Worm (Caenorhabditis elegans) whole organism, young adult: Measurements from ENCODE around the gene C28C12.1.

Source experiments
- B0019.2 ChIP-seq: fragments of 200-800 bp; sonication (Bioruptor generic); conservative IDR thresholded peaks from 2 replicates; pipeline ENCODE4 v1.3.6; 2022; ENCODE audit warnings: missing genetic modification reagents, missing genetic modification characterization, missing compliant biosample characterization
- C17E4.6 ChIP-seq: fragments of 200-800 bp; sonication (Bioruptor generic); IDR thresholded peaks from 2 replicates; pipeline ENCODE4 v1.3.6; 2022; ENCODE audit warnings: missing genetic modification reagents, missing genetic modification characterization, missing compliant biosample characterization
- F10E7.11 ChIP-seq: sonication (generic microtip); optimal IDR thresholded peaks from 2 replicates; lab custom pipeline; 2017; ENCODE audit warnings: mild to moderate bottlenecking, missing genetic modification characterization, moderate library complexity, missing compliant biosample characterization
- F23B12.7 ChIP-seq: sonication (generic microtip); optimal IDR thresholded peaks from 2 replicates; lab custom pipeline; 2017; ENCODE audit warnings: missing genetic modification characterization, mild to moderate bottlenecking, missing compliant biosample characterization, antibody characterized with exemption, moderate library complexity; ENCODE audit not compliant: insufficient read depth
- F33H1.4 ChIP-seq: fragments of 200-800 bp; sonication (Bioruptor generic); IDR thresholded peaks from 2 replicates; pipeline ENCODE4 v1.3.6; 2022; ENCODE audit warnings: missing genetic modification reagents, missing genetic modification characterization, missing compliant biosample characterization
- F39B2.1 ChIP-seq: fragments of 200-800 bp; sonication (Bioruptor generic); IDR thresholded peaks from 2 replicates; pipeline ENCODE4 v1.3.6; 2022; ENCODE audit warnings: missing genetic modification reagents, missing genetic modification characterization, missing compliant biosample characterization
- F49E8.2 ChIP-seq: sonication (generic microtip); optimal IDR thresholded peaks from 3 replicates; lab custom pipeline; 2017; ENCODE audit warnings: missing genetic modification characterization, mild to moderate bottlenecking, missing compliant biosample characterization, antibody characterized with exemption, moderate library complexity; ENCODE audit not compliant: insufficient read depth
- F52B5.7 ChIP-seq: sonication (generic microtip); optimal IDR thresholded peaks from 2 replicates; lab custom pipeline; 2016; ENCODE audit warnings: mild to moderate bottlenecking, missing genetic modification characterization, missing compliant biosample characterization
- F55B11.4 ChIP-seq: sonication (generic microtip); optimal IDR thresholded peaks from 2 replicates; lab custom pipeline; 2016; ENCODE audit warnings: missing compliant biosample characterization, missing genetic modification characterization, borderline replicate concordance; ENCODE audit not compliant: insufficient read depth
- K12H6.12 ChIP-seq: fragments of 200-800 bp; sonication (Bioruptor generic); optimal IDR thresholded peaks from 2 replicates; lab custom pipeline; 2018; ENCODE audit warnings: mild to moderate bottlenecking, missing genetic modification characterization, missing compliant biosample characterization
- Y53G8AR.9 ChIP-seq: fragments of 200-800 bp; sonication (Bioruptor generic); conservative IDR thresholded peaks from 2 replicates; pipeline ENCODE4 v1.3.6; 2022; ENCODE audit warnings: missing genetic modification reagents, missing genetic modification characterization, missing compliant biosample characterization
- Y56A3A.18 ChIP-seq: fragments of 200-800 bp; sonication (Bioruptor generic); IDR thresholded peaks from 2 replicates; pipeline ENCODE4 v1.3.6; 2022; ENCODE audit warnings: missing genetic modification reagents, missing genetic modification characterization, missing compliant biosample characterization
- ZK185.1 ChIP-seq: sonication (generic microtip); optimal IDR thresholded peaks from 2 replicates; lab custom pipeline; 2016; ENCODE audit warnings: mild to moderate bottlenecking, missing genetic modification characterization, missing compliant biosample characterization; ENCODE audit not compliant: poor library complexity, severe bottlenecking
- aptf-2 ChIP-seq: fragments of 200-800 bp; sonication (Bioruptor generic); conservative IDR thresholded peaks from 2 replicates; pipeline ENCODE4 v1.3.6; 2022; ENCODE audit warnings: missing genetic modification reagents, missing genetic modification characterization, missing compliant biosample characterization
- atf-7 ChIP-seq: sonication (generic microtip); optimal IDR thresholded peaks from 2 replicates; lab custom pipeline; 2017; ENCODE audit warnings: mild to moderate bottlenecking, missing genetic modification characterization, missing compliant biosample characterization
- athp-1 ChIP-seq: sonication (generic microtip); optimal IDR thresholded peaks from 2 replicates; lab custom pipeline; 2017; ENCODE audit warnings: mild to moderate bottlenecking, missing genetic modification characterization, missing compliant biosample characterization
- attf-6 ChIP-seq: fragments of 200-800 bp; sonication (Bioruptor generic); IDR thresholded peaks from 2 replicates; pipeline ENCODE4 v1.3.6; 2022; ENCODE audit warnings: missing genetic modification reagents, missing genetic modification characterization, missing compliant biosample characterization
- cebp-1 ChIP-seq, 2 experiments: fragments of 200-800 bp in 1 of 2; sonication (Bioruptor generic) in 1 of 2; sonication (generic microtip) in 1 of 2; IDR thresholded peaks in 1 of 2; optimal IDR thresholded peaks in 1 of 2; 2 replicates each; pipeline versions ENCODE4 v1.3.6 to Lab custom; 2017 to 2022; ENCODE audit warnings: missing compliant biosample characterization in 2 of 2, missing genetic modification characterization in 2 of 2, mild to moderate bottlenecking in 1 of 2, missing genetic modification reagents in 1 of 2, moderate library complexity in 1 of 2
- cebp-2 ChIP-seq: fragments of 200-800 bp; sonication (Bioruptor generic); IDR thresholded peaks from 2 replicates; pipeline ENCODE4 v1.3.6; 2022; ENCODE audit warnings: missing genetic modification characterization, missing compliant biosample characterization
- chd-7 ChIP-seq: sonication (generic microtip); optimal IDR thresholded peaks from 2 replicates; lab custom pipeline; 2016; ENCODE audit warnings: mild to moderate bottlenecking, missing genetic modification characterization, moderate library complexity, missing compliant biosample characterization
- dox-1 ChIP-seq: fragments of 200-800 bp; sonication (Bioruptor generic); IDR thresholded peaks from 2 replicates; pipeline ENCODE4 v1.3.6; 2022; ENCODE audit warnings: missing genetic modification reagents, missing genetic modification characterization, missing compliant biosample characterization
- dpff-1 ChIP-seq: sonication (generic microtip); optimal IDR thresholded peaks from 2 replicates; lab custom pipeline; 2017; ENCODE audit warnings: mild to moderate bottlenecking, missing genetic modification characterization, missing compliant biosample characterization
- ekl-4 ChIP-seq: fragments of 200-800 bp; sonication (Bioruptor generic); IDR thresholded peaks from 2 replicates; pipeline ENCODE4 v1.3.6; 2022; ENCODE audit warnings: missing genetic modification reagents, missing genetic modification characterization, missing compliant biosample characterization
- fkh-3 ChIP-seq: sonication (generic microtip); optimal IDR thresholded peaks from 2 replicates; lab custom pipeline; 2016; ENCODE audit warnings: mild to moderate bottlenecking, missing genetic modification characterization, missing compliant biosample characterization
- hlh-26 ChIP-seq: fragments of 200-800 bp; sonication (Bioruptor generic); conservative IDR thresholded peaks from 2 replicates; pipeline ENCODE4 v1.3.6; 2022; ENCODE audit warnings: missing genetic modification reagents, missing genetic modification characterization, missing compliant biosample characterization
- hmg-20 ChIP-seq: fragments of 200-800 bp; sonication (Bioruptor generic); IDR thresholded peaks from 2 replicates; pipeline ENCODE4 v1.3.6; 2022; ENCODE audit warnings: missing genetic modification reagents, missing genetic modification characterization, missing compliant biosample characterization
- lir-1 ChIP-seq: fragments of 200-800 bp; sonication (Bioruptor generic); conservative IDR thresholded peaks from 2 replicates; pipeline ENCODE4 v1.3.6; 2022; ENCODE audit warnings: missing genetic modification reagents, missing genetic modification characterization, missing compliant biosample characterization
- madf-3 ChIP-seq: fragments of 200-800 bp; sonication (Bioruptor generic); IDR thresholded peaks from 2 replicates; pipeline ENCODE4 v1.3.6; 2022; ENCODE audit warnings: missing genetic modification reagents, missing genetic modification characterization, missing compliant biosample characterization
- madf-6 ChIP-seq: fragments of 200-800 bp; sonication (Bioruptor generic); IDR thresholded peaks from 2 replicates; pipeline ENCODE4 v1.3.6; 2022; ENCODE audit warnings: missing genetic modification reagents, missing genetic modification characterization, missing compliant biosample characterization
- madf-8 ChIP-seq: fragments of 200-800 bp; sonication (Bioruptor generic); conservative IDR thresholded peaks from 2 replicates; pipeline ENCODE4 v1.3.6; 2022; ENCODE audit warnings: missing genetic modification reagents, missing genetic modification characterization, missing compliant biosample characterization
- mel-28 ChIP-seq: sonication (generic microtip); optimal IDR thresholded peaks from 2 replicates; lab custom pipeline; 2016; ENCODE audit warnings: borderline replicate concordance, mild to moderate bottlenecking, missing genetic modification characterization, missing compliant biosample characterization
- mxl-1 ChIP-seq: sonication (generic microtip); optimal IDR thresholded peaks from 2 replicates; lab custom pipeline; 2016; ENCODE audit warnings: missing genetic modification characterization, missing compliant biosample characterization
- nfyb-1 ChIP-seq: fragments of 200-800 bp; sonication (Bioruptor generic); IDR thresholded peaks from 2 replicates; pipeline ENCODE4 v1.3.6; 2022; ENCODE audit warnings: missing genetic modification reagents, missing genetic modification characterization, missing compliant biosample characterization
- nhr-120 ChIP-seq: fragments of 200-800 bp; sonication (Bioruptor generic); IDR thresholded peaks from 2 replicates; pipeline ENCODE4 v1.3.6; 2022; ENCODE audit warnings: missing genetic modification characterization, missing compliant biosample characterization
- nhr-80 ChIP-seq: sonication (generic microtip); optimal IDR thresholded peaks from 2 replicates; lab custom pipeline; 2016; ENCODE audit warnings: missing genetic modification characterization, missing compliant biosample characterization
- pbrm-1 ChIP-seq: fragments of 200-800 bp; sonication (Bioruptor generic); IDR thresholded peaks from 2 replicates; pipeline ENCODE4 v1.3.6; 2022; ENCODE audit warnings: missing genetic modification reagents, missing genetic modification characterization, missing compliant biosample characterization
- pha-4 ChIP-seq: fragments of 150-350 bp; sonication (generic microtip); optimal IDR thresholded peaks from 2 replicates; lab custom pipeline; 2014; ENCODE audit warnings: missing biosample characterization, missing genetic modification reagents, missing genetic modification characterization
- rcor-1 ChIP-seq: fragments of 200-800 bp; sonication (Bioruptor generic); IDR thresholded peaks from 2 replicates; pipeline ENCODE4 v1.3.6; 2022; ENCODE audit warnings: missing genetic modification reagents, missing genetic modification characterization, missing compliant biosample characterization
- rec-8 ChIP-seq, 2 experiments: sonication (generic microtip); optimal IDR thresholded peaks; 2 replicates each; lab custom pipeline; 2016; ENCODE audit warnings: mild to moderate bottlenecking in 2 of 2, missing genetic modification characterization in 2 of 2, missing genetic modification reagents in 2 of 2, missing genotype in 2 of 2, missing biosample characterization in 1 of 2, missing compliant biosample characterization in 1 of 2, moderate library complexity in 1 of 2
- rpc-1 ChIP-seq, 2 experiments: fragments of 150-350 bp in 1 of 2; sonication (generic microtip) in 1 of 2; optimal IDR thresholded peaks; 2 replicates each; lab custom pipeline; 2014 to 2018; ENCODE audit warnings: missing biosample characterization in 1 of 2, missing genetic modification characterization in 1 of 2, missing genetic modification reagents in 1 of 2, missing genotype in 1 of 2
- snpc-1.1 ChIP-seq: sonication (generic microtip); optimal IDR thresholded peaks from 2 replicates; lab custom pipeline; 2017; ENCODE audit warnings: missing genetic modification characterization, mild to moderate bottlenecking, missing compliant biosample characterization, antibody characterized with exemption, moderate library complexity, missing genotype, missing genetic modification reagents; ENCODE audit not compliant: insufficient read depth
- snpc-4 ChIP-seq, 5 experiments: fragments of 150-350 bp in 1 of 5; sonication (generic microtip) in 4 of 5; optimal IDR thresholded peaks; 2 replicates each; lab custom pipeline; 2014 to 2018; ENCODE audit warnings: missing genetic modification characterization in 5 of 5, missing biosample characterization in 3 of 5, antibody characterized with exemption in 2 of 5, mild to moderate bottlenecking in 2 of 5, missing compliant biosample characterization in 2 of 5, missing genotype in 2 of 5, moderate library complexity in 2 of 5, missing genetic modification reagents in 1 of 5
- tlf-1 ChIP-seq: fragments of 200-800 bp; sonication (Bioruptor generic); optimal IDR thresholded peaks from 2 replicates; lab custom pipeline; 2018; ENCODE audit warnings: mild to moderate bottlenecking, missing genetic modification characterization, missing compliant biosample characterization
- zim-3 ChIP-seq: sonication (generic microtip); optimal IDR thresholded peaks from 2 replicates; lab custom pipeline; 2017; ENCODE audit warnings: mild to moderate bottlenecking, missing genetic modification characterization, moderate library complexity, missing compliant biosample characterization
- ztf-6 ChIP-seq: fragments of 200-800 bp; sonication (Bioruptor generic); IDR thresholded peaks from 2 replicates; pipeline ENCODE4 v1.3.6; 2022; ENCODE audit warnings: missing genetic modification reagents, missing genetic modification characterization, missing compliant biosample characterization

Gene C28C12.1

ce11 chrIV:8498773-8499360 is 2.6 kb upstream of the C28C12.1 start, which contains the start of the genes acdh-13 and mesp-1 (continued):
- TF ChIP-seq madf-3: no peak
- TF ChIP-seq rpc-1 (optimal IDR thresholded peaks at IDR 0.05; lab: Kevin White, UChicago): no peak
- TF ChIP-seq rpc-1 (tag; optimal IDR thresholded peaks at IDR 0.05; lab: Kevin White, UChicago): no peak
- TF ChIP-seq chd-7 (tag; lab: Kevin White, UChicago): no peak
- TF ChIP-seq nhr-80: no peak
- no peak for TF ChIP-seq F39B2.1 (GFP tag; lab: Robert Waterston, UW)
- TF ChIP-seq zim-3 (tag; lab: Kevin White, UChicago): no peak
- TF ChIP-seq F52B5.7: no peak
- peak; percentile 76 for TF ChIP-seq rcor-1
- TF ChIP-seq C17E4.6 (GFP tag; lab: Robert Waterston, UW): no peak
- peak; percentile 94 for TF ChIP-seq madf-8 (GFP tag; lab: Robert Waterston, UW)
- TF ChIP-seq dpff-1 (tag; lab: Kevin White, UChicago): no peak
- TF ChIP-seq aptf-2: peak; percentile 45; the same call in 1 of the 2 replicates
- TF ChIP-seq Y56A3A.18 (GFP tag; lab: Robert Waterston, UW): no peak
- no peak for TF ChIP-seq nhr-120 (GFP tag; lab: Robert Waterston, UW)
- TF ChIP-seq madf-6: peak; percentile 97
- peak; percentile 56; the same call in 1 of the 2 replicates for TF ChIP-seq nfyb-1 (GFP tag; lab: Robert Waterston, UW)
- TF ChIP-seq pha-4 (tag; lab: Kevin White, UChicago): no peak
- TF ChIP-seq K12H6.12 (tag; lab: Kevin White, UChicago): no peak
- TF ChIP-seq F23B12.7: no peak
- no peak for TF ChIP-seq mel-28 (tag; lab: Kevin White, UChicago)
- peak; percentile 79 for TF ChIP-seq F33H1.4 (GFP tag; lab: Robert Waterston, UW)
- no peak for TF ChIP-seq Y53G8AR.9 (GFP tag; lab: Robert Waterston, UW)
- no peak for TF ChIP-seq F55B11.4
- TF ChIP-seq ekl-4 (GFP tag; lab: Robert Waterston, UW): peak; percentile 74
- no peak; the same call in 1 of the 2 replicates for TF ChIP-seq cebp-1 (GFP tag; IDR thresholded peaks at IDR 0.05; lab: Robert Waterston, UW)
- TF ChIP-seq cebp-1 (tag; optimal IDR thresholded peaks at IDR 0.05; lab: Kevin White, UChicago): no peak
- peak; percentile 25 to 28 for TF ChIP-seq rec-8 (tag; optimal IDR thresholded peaks at IDR 0.05; lab: Kevin White, UChicago)
- TF ChIP-seq athp-1 (tag; lab: Kevin White, UChicago): peak; percentile 57
- no peak for TF ChIP-seq hlh-26 (GFP tag; lab: Robert Waterston, UW)
- TF ChIP-seq F49E8.2: peak; percentile 58
- no peak for TF ChIP-seq fkh-3 (tag; lab: Kevin White, UChicago)
- peak; percentile 92 for TF ChIP-seq dox-1 (GFP tag; lab: Robert Waterston, UW)
- TF ChIP-seq mxl-1 (tag; lab: Kevin White, UChicago): no peak
- TF ChIP-seq lir-1 (GFP tag; lab: Robert Waterston, UW): peak; percentile 57; the same call in 1 of the 2 replicates
- no peak for TF ChIP-seq cebp-2 (GFP tag; lab: Robert Waterston, UW)
- no peak for TF ChIP-seq F10E7.11 (tag; lab: Kevin White, UChicago)
- peak; percentile 77; the same call in 1 of the 2 replicates for TF ChIP-seq attf-6 (GFP tag; lab: Robert Waterston, UW)
- TF ChIP-seq tlf-1 (GFP tag; lab: Kevin White, UChicago): peak; percentile 86
- TF ChIP-seq B0019.2 (GFP tag; lab: Robert Waterston, UW): peak; percentile 79
- no peak for TF ChIP-seq hmg-20 (GFP tag; lab: Robert Waterston, UW)
- TF ChIP-seq snpc-4 (GFP tag; optimal IDR thresholded peaks at IDR 0.05; lab: Kevin White, UChicago): peak; percentile 42
- TF ChIP-seq snpc-4 (tag; optimal IDR thresholded peaks at IDR 0.05; lab: Kevin White, UChicago): peak; percentile 9 to 48 (median 26)
- peak; percentile 65 for TF ChIP-seq ZK185.1 (tag; lab: Kevin White, UChicago)
- no peak for TF ChIP-seq ztf-6 (GFP tag; lab: Robert Waterston, UW)
- TF ChIP-seq atf-7 (tag; lab: Kevin White, UChicago): no peak
- TF ChIP-seq pbrm-1 (GFP tag; lab: Robert Waterston, UW): peak; percentile 69; the same call in 1 of the 2 replicates
- TF ChIP-seq snpc-1.1 (tag; lab: Kevin White, UChicago): peak; percentile 40
